Fruit fly (Drosophila melanogaster): ENCODE measurements around the gene CG12609.

DNA sequence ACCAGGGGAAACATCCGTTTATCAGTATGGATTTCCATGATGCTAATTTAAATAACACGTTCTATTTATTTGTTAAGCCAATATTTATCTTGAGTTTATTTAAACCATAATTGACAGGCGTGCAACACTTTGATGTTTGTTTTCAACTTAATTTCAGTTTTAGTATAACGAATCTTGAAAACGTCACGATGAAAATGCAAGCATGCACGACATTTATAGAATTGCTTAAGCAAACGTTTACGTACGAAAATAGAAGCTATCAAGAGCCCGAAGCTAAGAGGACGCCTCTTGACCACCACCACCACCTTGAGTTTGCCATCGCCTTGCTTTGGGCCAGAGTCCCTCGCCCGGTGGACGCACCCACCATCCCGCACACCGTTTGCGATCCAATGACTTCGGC lies 23.2 kb upstream of the CG12609 start:
- TF ChIP-seq Dfd (GFP tag; optimal IDR thresholded peaks at IDR 0.05) (no peak), brk (GFP tag; optimal IDR thresholded peaks at IDR 0.05) (no peak), CG32264 (GFP tag; optimal IDR thresholded peaks at IDR 0.05) (no peak), dmrt93B (GFP tag; optimal IDR thresholded peaks at IDR 0.05) (no peak), lola (GFP tag; optimal IDR thresholded peaks at IDR 0.05) (no peak), CG9705 (GFP tag; optimal IDR thresholded peaks at IDR 0.05) (no peak), h (GFP tag; optimal IDR thresholded peaks at IDR 0.05) (no peak), dl (GFP tag; optimal IDR thresholded peaks at IDR 0.05; ENCODE audit: insufficient read depth in 1 of 2, partially characterized antibody in 2 of 2) (no peak), foxo (GFP tag; optimal IDR thresholded peaks at IDR 0.05) (no peak), GATAd (GFP tag; optimal IDR thresholded peaks at IDR 0.05) (no peak), usp (GFP tag; optimal IDR thresholded peaks at IDR 0.05) (no peak), Myc (optimal IDR thresholded peaks at IDR 0.05) (no peak), N (GFP tag; optimal IDR thresholded peaks at IDR 0.05) (no peak), pan (optimal IDR thresholded peaks at IDR 0.05) (no peak)
